ENCODE assay signal across 1 fruit fly cellular context in genomic region chrX:13154783-13155182, dm6.
TF ChIP-seq lines count a peak whose summit lies in the region.

TSS of gene CG4318 (minus strand) at chrX:13154924.
TSS of gene CG4332 (plus strand) at chrX:13155038.

TF ChIP-seq in whole organism, embryonic, 481 proteins besides CTCF, POLR2A, EP300 and RAD21 (continued from another document):
- no peak for TF ChIP-seq CkIIα-i1 (GFP tag; IDR thresholded peaks at IDR 0.05; lab: Robert Waterston, UW)
- TF ChIP-seq CG6254 (GFP tag; optimal IDR thresholded peaks at IDR 0.05; lab: Kevin White, UChicago), result no peak
- TF ChIP-seq Dip3 (GFP tag; optimal IDR thresholded peaks at IDR 0.05; lab: Kevin White, UChicago), result no peak
- TF ChIP-seq CG42726 (GFP tag; IDR thresholded peaks at IDR 0.05; lab: Robert Waterston, UW; ENCODE audit: partially characterized antibody), result peak; percentile 84
- no peak for TF ChIP-seq nmo (GFP tag; optimal IDR thresholded peaks at IDR 0.05; lab: Kevin White, UChicago)
- TF ChIP-seq CG7839 (tag; optimal IDR thresholded peaks at IDR 0.05; lab: Kevin White, UChicago), result no peak
- TF ChIP-seq CG12104 (GFP tag; optimal IDR thresholded peaks at IDR 0.05; lab: Kevin White, UChicago), result no peak
- peak; percentile 59 for TF ChIP-seq stwl (tag; optimal IDR thresholded peaks at IDR 0.05; lab: Kevin White, UChicago)
- no peak for TF ChIP-seq D19A (tag; optimal IDR thresholded peaks at IDR 0.05; lab: Kevin White, UChicago)
- TF ChIP-seq CG16863 (GFP tag; optimal IDR thresholded peaks at IDR 0.05; lab: Kevin White, UChicago), result no peak
- no peak for TF ChIP-seq odd (GFP tag; optimal IDR thresholded peaks at IDR 0.05; lab: Kevin White, UChicago)
- TF ChIP-seq Jarid2 (GFP tag; optimal IDR thresholded peaks at IDR 0.05; lab: Kevin White, UChicago), result no peak
- TF ChIP-seq CG15011 (GFP tag; optimal IDR thresholded peaks at IDR 0.05; lab: Kevin White, UChicago), result no peak
- no peak for TF ChIP-seq aop (GFP tag; IDR thresholded peaks at IDR 0.05; lab: Robert Waterston, UW)
- TF ChIP-seq BtbVII (GFP tag; optimal IDR thresholded peaks at IDR 0.05; lab: Kevin White, UChicago), result no peak
- no peak for TF ChIP-seq CG17802 (tag; optimal IDR thresholded peaks at IDR 0.05; lab: Kevin White, UChicago)
- TF ChIP-seq br (optimal IDR thresholded peaks at IDR 0.05; lab: Kevin White, UChicago), result no peak
- TF ChIP-seq CG15073 (GFP tag; optimal IDR thresholded peaks at IDR 0.05; lab: Kevin White, UChicago), result no peak
- TF ChIP-seq CG16815 (GFP tag; optimal IDR thresholded peaks at IDR 0.05; lab: Kevin White, UChicago), result no peak
- no peak for TF ChIP-seq NC2β (GFP tag; optimal IDR thresholded peaks at IDR 0.05; lab: Kevin White, UChicago)
- TF ChIP-seq CG9437 (GFP tag; optimal IDR thresholded peaks at IDR 0.05; lab: Kevin White, UChicago), result no peak
- TF ChIP-seq CG13424 (tag; optimal IDR thresholded peaks at IDR 0.05; lab: Kevin White, UChicago), result no peak
- TF ChIP-seq CG8478 (optimal IDR thresholded peaks at IDR 0.05; lab: Kevin White, UChicago), result no peak
- no peak for TF ChIP-seq Rx (GFP tag; IDR thresholded peaks at IDR 0.05; lab: Robert Waterston, UW)
- TF ChIP-seq CG1647 (GFP tag; optimal IDR thresholded peaks at IDR 0.05; lab: Kevin White, UChicago), result no peak
- no peak for TF ChIP-seq scrt (GFP tag; optimal IDR thresholded peaks at IDR 0.05; lab: Kevin White, UChicago)
- TF ChIP-seq bigmax (GFP tag; optimal IDR thresholded peaks at IDR 0.05; lab: Kevin White, UChicago), result no peak
- TF ChIP-seq ewg (GFP tag; optimal IDR thresholded peaks at IDR 0.05; lab: Kevin White, UChicago), result no peak
- TF ChIP-seq ara (GFP tag; IDR thresholded peaks at IDR 0.05; lab: Robert Waterston, UW), result peak; percentile 6; the same call in 1 of the 2 replicates
- TF ChIP-seq ap (GFP tag; IDR thresholded peaks at IDR 0.05; lab: Robert Waterston, UW), result no peak
- TF ChIP-seq ftz-f1 (GFP tag; optimal IDR thresholded peaks at IDR 0.05; lab: Kevin White, UChicago), result peak; percentile 2
- TF ChIP-seq vnd (GFP tag; IDR thresholded peaks at IDR 0.05; lab: Robert Waterston, UW; ENCODE audit: partially characterized antibody), result peak; percentile 74
- TF ChIP-seq CG11247 (GFP tag; IDR thresholded peaks at IDR 0.05; lab: Robert Waterston, UW), result no peak
- 0 out of 2 replicates have a peak, but pooled peaks have one; percentile 14 for TF ChIP-seq slbo (GFP tag; IDR thresholded peaks at IDR 0.05; lab: Robert Waterston, UW)
- TF ChIP-seq CG9817 (tag; optimal IDR thresholded peaks at IDR 0.05; lab: Kevin White, UChicago), result no peak
- peak; percentile 38; the same call in 1 of the 2 replicates for TF ChIP-seq Rfx (GFP tag; IDR thresholded peaks at IDR 0.05; lab: Robert Waterston, UW)
- TF ChIP-seq C15 (GFP tag; IDR thresholded peaks at IDR 0.05; lab: Robert Waterston, UW), result no peak
- TF ChIP-seq pnt (GFP tag; optimal IDR thresholded peaks at IDR 0.05; lab: Kevin White, UChicago), result no peak
- TF ChIP-seq CoRest (tag; optimal IDR thresholded peaks at IDR 0.05; lab: Kevin White, UChicago), result peak; percentile 4
- peak; percentile 82 for TF ChIP-seq Dref (GFP tag; IDR thresholded peaks at IDR 0.05; lab: Robert Waterston, UW)
- no peak for TF ChIP-seq Meics (GFP tag; optimal IDR thresholded peaks at IDR 0.05; lab: Kevin White, UChicago)
- no peak for TF ChIP-seq ro (GFP tag; IDR thresholded peaks at IDR 0.05; lab: Robert Waterston, UW)
- 0 out of 3 replicates have a peak, but pooled peaks have one; percentile 7 for TF ChIP-seq Dbx (GFP tag; IDR thresholded peaks at IDR 0.05; lab: Robert Waterston, UW)
- no peak for TF ChIP-seq bab2 (GFP tag; optimal IDR thresholded peaks at IDR 0.05; lab: Kevin White, UChicago)
- TF ChIP-seq CG3065 (GFP tag; optimal IDR thresholded peaks at IDR 0.05; lab: Kevin White, UChicago), result no peak
- TF ChIP-seq CG8924 (tag; optimal IDR thresholded peaks at IDR 0.05; lab: Kevin White, UChicago), result no peak
- no peak for TF ChIP-seq Mad (GFP tag; optimal IDR thresholded peaks at IDR 0.05; lab: Kevin White, UChicago)
- TF ChIP-seq al (GFP tag; IDR thresholded peaks at IDR 0.05; lab: Robert Waterston, UW), result no peak
- TF ChIP-seq gcm2 (GFP tag; optimal IDR thresholded peaks at IDR 0.05; lab: Kevin White, UChicago), result no peak
- no peak for TF ChIP-seq CG32532 (GFP tag; IDR thresholded peaks at IDR 0.05; lab: Robert Waterston, UW)
- no peak for TF ChIP-seq CG10462 (GFP tag; optimal IDR thresholded peaks at IDR 0.05; lab: Kevin White, UChicago)
- peak; percentile 38 for TF ChIP-seq Sin3A (optimal IDR thresholded peaks at IDR 0.05; lab: Kevin White, UChicago)
- TF ChIP-seq Tbp (GFP tag; optimal IDR thresholded peaks at IDR 0.05; lab: Kevin White, UChicago), result no peak
- TF ChIP-seq CG13123 (GFP tag; optimal IDR thresholded peaks at IDR 0.05; lab: Kevin White, UChicago), result no peak
- no peak for TF ChIP-seq az2 (GFP tag; optimal IDR thresholded peaks at IDR 0.05; lab: Kevin White, UChicago)
- TF ChIP-seq CG12942 (GFP tag; optimal IDR thresholded peaks at IDR 0.05; lab: Kevin White, UChicago), result no peak
- TF ChIP-seq yki (optimal IDR thresholded peaks at IDR 0.05; lab: Kevin White, UChicago), result no peak
- no peak for TF ChIP-seq sim (GFP tag; IDR thresholded peaks at IDR 0.05; lab: Robert Waterston, UW)
- TF ChIP-seq CG16779 (GFP tag; IDR thresholded peaks at IDR 0.05; lab: Robert Waterston, UW), result no peak
- no peak for TF ChIP-seq kah (GFP tag; optimal IDR thresholded peaks at IDR 0.05; lab: Kevin White, UChicago)
- TF ChIP-seq eyg (GFP tag; optimal IDR thresholded peaks at IDR 0.05; lab: Kevin White, UChicago), result no peak
- TF ChIP-seq tin (GFP tag; optimal IDR thresholded peaks at IDR 0.05; lab: Kevin White, UChicago), result no peak
- no peak for TF ChIP-seq CG30020 (tag; optimal IDR thresholded peaks at IDR 0.05; lab: Kevin White, UChicago)
- TF ChIP-seq Lim3 (GFP tag; IDR thresholded peaks at IDR 0.05; lab: Robert Waterston, UW), result no peak
- no peak for TF ChIP-seq CG8290 (GFP tag; optimal IDR thresholded peaks at IDR 0.05; lab: Kevin White, UChicago)
- TF ChIP-seq CG8290 (tag; optimal IDR thresholded peaks at IDR 0.05; lab: Kevin White, UChicago), result no peak
- TF ChIP-seq Deaf1 (tag; optimal IDR thresholded peaks at IDR 0.05; lab: Kevin White, UChicago), result no peak
- TF ChIP-seq CG9797 (GFP tag; optimal IDR thresholded peaks at IDR 0.05; lab: Kevin White, UChicago), result no peak
- no peak for TF ChIP-seq corto (GFP tag; optimal IDR thresholded peaks at IDR 0.05; lab: Kevin White, UChicago)
- TF ChIP-seq CG31388 (GFP tag; optimal IDR thresholded peaks at IDR 0.05; lab: Kevin White, UChicago), result no peak
- no peak for TF ChIP-seq CG10959 (GFP tag; IDR thresholded peaks at IDR 0.05; lab: Robert Waterston, UW)
- TF ChIP-seq MESR4 (GFP tag; optimal IDR thresholded peaks at IDR 0.05; lab: Kevin White, UChicago), result peak; percentile 48
- TF ChIP-seq CG17612 (GFP tag; IDR thresholded peaks at IDR 0.05; lab: Robert Waterston, UW), result no peak
- peak; percentile 68 for TF ChIP-seq CG7963 (GFP tag; IDR thresholded peaks at IDR 0.05; lab: Robert Waterston, UW; ENCODE audit: partially characterized antibody)
- TF ChIP-seq CG2889 (GFP tag; IDR thresholded peaks at IDR 0.05; lab: Robert Waterston, UW), result no peak
- TF ChIP-seq jumu (GFP tag; optimal IDR thresholded peaks at IDR 0.05; lab: Kevin White, UChicago), result no peak
- no peak for TF ChIP-seq CG10274 (GFP tag; optimal IDR thresholded peaks at IDR 0.05; lab: Kevin White, UChicago)
- TF ChIP-seq sc (optimal IDR thresholded peaks at IDR 0.05; lab: Kevin White, UChicago), result no peak
- no peak for TF ChIP-seq sc (GFP tag; optimal IDR thresholded peaks at IDR 0.05; lab: Kevin White, UChicago)
- TF ChIP-seq ERR (GFP tag; optimal IDR thresholded peaks at IDR 0.05; lab: Kevin White, UChicago), result no peak
- TF ChIP-seq jigr1 (GFP tag; IDR thresholded peaks at IDR 0.05; lab: Robert Waterston, UW), result no peak
- no peak for TF ChIP-seq CG9932 (GFP tag; IDR thresholded peaks at IDR 0.05; lab: Robert Waterston, UW)
- TF ChIP-seq Myb (GFP tag; optimal IDR thresholded peaks at IDR 0.05; lab: Kevin White, UChicago), result peak; percentile 92
- no peak for TF ChIP-seq lab (GFP tag; optimal IDR thresholded peaks at IDR 0.05; lab: Kevin White, UChicago)
- no peak for TF ChIP-seq CG2120 (GFP tag; optimal IDR thresholded peaks at IDR 0.05; lab: Kevin White, UChicago)
- TF ChIP-seq CG4820 (GFP tag; optimal IDR thresholded peaks at IDR 0.05; lab: Kevin White, UChicago), result no peak
- TF ChIP-seq Max (GFP tag; optimal IDR thresholded peaks at IDR 0.05; lab: Kevin White, UChicago), result peak; percentile 44
- no peak for TF ChIP-seq CG11695 (GFP tag; IDR thresholded peaks at IDR 0.05; lab: Robert Waterston, UW)
- no peak for TF ChIP-seq Ssrp (tag; optimal IDR thresholded peaks at IDR 0.05; lab: Kevin White, UChicago)
- TF ChIP-seq Hr3 (GFP tag; optimal IDR thresholded peaks at IDR 0.05; lab: Kevin White, UChicago), result no peak
- TF ChIP-seq Ptx1 (GFP tag; IDR thresholded peaks at IDR 0.05; lab: Robert Waterston, UW), result no peak
- TF ChIP-seq Abd-B (GFP tag; optimal IDR thresholded peaks at IDR 0.05; lab: Kevin White, UChicago), result no peak
- no peak for TF ChIP-seq klu (GFP tag; IDR thresholded peaks at IDR 0.05; lab: Robert Waterston, UW)
- TF ChIP-seq ash1 (GFP tag; optimal IDR thresholded peaks at IDR 0.05; lab: Kevin White, UChicago), result no peak
- TF ChIP-seq sug (tag; optimal IDR thresholded peaks at IDR 0.05; lab: Kevin White, UChicago), result no peak
- TF ChIP-seq usp (GFP tag; optimal IDR thresholded peaks at IDR 0.05; lab: Kevin White, UChicago), result no peak
- TF ChIP-seq Hr78 (GFP tag; optimal IDR thresholded peaks at IDR 0.05; lab: Kevin White, UChicago), result no peak
- TF ChIP-seq lola (GFP tag; optimal IDR thresholded peaks at IDR 0.05; lab: Kevin White, UChicago), result no peak
- TF ChIP-seq CG10147 (GFP tag; optimal IDR thresholded peaks at IDR 0.05; lab: Kevin White, UChicago), result no peak
- TF ChIP-seq CG10366 (GFP tag; IDR thresholded peaks at IDR 0.05; lab: Robert Waterston, UW), result no peak
- TF ChIP-seq mam (GFP tag; optimal IDR thresholded peaks at IDR 0.05; lab: Kevin White, UChicago), result no peak
- TF ChIP-seq CG3407 (GFP tag; optimal IDR thresholded peaks at IDR 0.05; lab: Kevin White, UChicago), result no peak
TF ChIP-seq in whole organism, embryonic: peak in this region for 59.
